Worm (Caenorhabditis elegans) whole organism, L2 larva: ENCODE data around the gene C47A4.1.

Experiments used
- ZK546.5 ChIP-seq: sonication (generic microtip); optimal IDR thresholded peaks from 2 replicates; lab custom pipeline; 2017; ENCODE audit warnings: missing biosample characterization, missing genetic modification characterization
- ceh-16 ChIP-seq: fragments of 150-350 bp; optimal IDR thresholded peaks from 2 replicates; lab custom pipeline; 2014; ENCODE audit warnings: missing biosample characterization, missing genetic modification characterization
- mab-5 ChIP-seq: fragments of 150-350 bp; optimal IDR thresholded peaks from 2 replicates; lab custom pipeline; 2014; ENCODE audit warnings: missing biosample characterization, missing genetic modification characterization
- nhr-10 ChIP-seq: sonication (generic microtip); optimal IDR thresholded peaks from 2 replicates; lab custom pipeline; 2017; ENCODE audit warnings: missing biosample characterization, missing genetic modification characterization
- nhr-77 ChIP-seq: fragments of 150-350 bp; optimal IDR thresholded peaks from 2 replicates; lab custom pipeline; 2014; ENCODE audit warnings: missing biosample characterization, missing genetic modification characterization

DNA sequence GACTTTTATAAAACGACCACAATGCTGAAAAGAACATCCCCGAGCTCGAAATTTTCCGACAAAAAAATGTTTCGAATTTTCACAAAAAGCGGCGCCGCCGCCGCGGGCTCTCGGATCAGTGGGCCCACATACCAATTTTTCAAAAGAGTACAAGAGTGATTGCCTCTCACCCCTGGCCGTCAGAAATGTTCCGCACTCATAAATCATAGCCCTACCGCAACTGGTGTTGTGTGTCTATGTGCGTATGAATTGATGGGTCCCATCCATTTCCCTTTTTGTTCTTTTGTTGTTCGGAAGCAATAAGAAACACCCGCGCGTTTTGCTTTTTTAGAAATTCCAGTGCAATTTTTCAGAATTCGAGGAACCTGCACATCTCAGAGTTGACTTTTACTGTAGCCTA, 21.6 kb downstream of the C47A4.1 start:
- TF ChIP-seq ZK546.5 (tag; lab: Kevin White, UChicago), result no peak
- no peak for TF ChIP-seq nhr-77 (tag; lab: Kevin White, UChicago)
- TF ChIP-seq ceh-16, result no peak
- no peak for TF ChIP-seq nhr-10
- peak; percentile 98 for TF ChIP-seq mab-5 (tag; lab: Kevin White, UChicago)
